Fruit fly (Drosophila melanogaster): ENCODE results near the gene Hinfp.
A peak's percentile ranks its signal among the peaks of the same experiment; 100 is the strongest.

The Hinfp gene

DNA sequence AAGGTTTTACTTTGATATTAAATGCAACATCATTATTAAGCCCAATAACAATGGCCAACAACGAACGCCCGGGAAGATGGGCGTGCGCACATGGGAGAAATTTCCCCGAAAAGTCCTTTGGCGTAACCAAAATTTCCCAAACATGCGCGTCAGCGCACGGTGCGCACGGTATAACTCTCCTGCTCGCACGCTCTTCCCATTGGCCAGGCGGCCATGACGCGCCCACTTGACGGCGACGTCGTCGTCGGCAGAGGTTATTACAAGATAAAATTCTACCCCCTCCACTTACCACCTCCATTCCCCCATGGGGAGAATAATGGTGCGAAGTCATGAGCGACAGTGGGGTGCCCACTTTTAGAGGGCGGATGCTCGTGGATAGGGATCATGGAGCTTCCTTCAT lies 36.4 kb upstream of the Hinfp start:
- TF ChIP-seq Lpt (GFP tag; optimal IDR thresholded peaks at IDR 0.05) (no peak), cyc (GFP tag; optimal IDR thresholded peaks at IDR 0.05) (no peak), esn (GFP tag; optimal IDR thresholded peaks at IDR 0.05) (no peak), CG4318 (GFP tag; optimal IDR thresholded peaks at IDR 0.05) (no peak)

DNA sequence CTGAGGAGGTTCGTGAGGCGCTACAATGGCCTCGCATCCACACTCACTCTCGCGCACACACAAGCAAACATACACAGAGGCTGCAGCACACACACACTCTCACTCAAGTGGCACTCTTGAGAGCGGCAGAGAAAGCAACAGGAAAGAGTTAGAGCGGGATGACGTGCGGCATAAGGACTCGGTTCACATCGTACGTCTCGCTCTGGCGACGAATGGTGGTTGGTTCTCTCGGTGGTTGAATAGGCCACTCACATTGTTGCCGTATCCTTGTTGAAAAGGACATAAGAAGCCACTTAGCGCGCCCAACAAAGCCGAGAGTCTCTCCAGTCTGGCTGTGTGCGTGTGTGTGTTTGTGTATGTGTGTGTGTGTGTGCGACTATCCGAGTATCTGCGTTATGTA lies 34.9 kb upstream of the Hinfp start:
- no peak for TF ChIP-seq Hr38 (GFP tag; optimal IDR thresholded peaks at IDR 0.05)
- TF ChIP-seq CG10631 (GFP tag; optimal IDR thresholded peaks at IDR 0.05) = no peak
- TF ChIP-seq Ets96B (tag; optimal IDR thresholded peaks at IDR 0.05) = no peak
- no peak for TF ChIP-seq CG1621 (tag; optimal IDR thresholded peaks at IDR 0.05)
- no peak for TF ChIP-seq CG6808 (GFP tag; optimal IDR thresholded peaks at IDR 0.05)
- TF ChIP-seq CG9139 (GFP tag; optimal IDR thresholded peaks at IDR 0.05) = no peak
- TF ChIP-seq CG8632 (GFP tag; optimal IDR thresholded peaks at IDR 0.05) = no peak
- no peak for TF ChIP-seq acj6 (GFP tag; optimal IDR thresholded peaks at IDR 0.05)
- TF ChIP-seq Sox102F (GFP tag; optimal IDR thresholded peaks at IDR 0.05) = no peak

dm6 chrX:592588-593288 lies 32.6 kb upstream of the Hinfp start:
- TF ChIP-seq CG7368 (GFP tag; optimal IDR thresholded peaks at IDR 0.05) = no peak
- TF ChIP-seq CG8119 (GFP tag; IDR thresholded peaks at IDR 0.05) = no peak
- no peak for TF ChIP-seq OdsH (GFP tag; optimal IDR thresholded peaks at IDR 0.05)
- no peak for TF ChIP-seq Eip78C (GFP tag)
- TF ChIP-seq CG6808 (GFP tag; optimal IDR thresholded peaks at IDR 0.05) = no peak
- no peak for TF ChIP-seq CG11902 (GFP tag; optimal IDR thresholded peaks at IDR 0.05)
- TF ChIP-seq net (GFP tag; optimal IDR thresholded peaks at IDR 0.05) = no peak
- no peak for TF ChIP-seq svp (GFP tag)
- no peak for TF ChIP-seq Gug (GFP tag; IDR thresholded peaks at IDR 0.05)
- TF ChIP-seq vri (GFP tag; optimal IDR thresholded peaks at IDR 0.05) = no peak
- no peak for TF ChIP-seq ss (GFP tag; optimal IDR thresholded peaks at IDR 0.05)
- TF ChIP-seq Eip93F (GFP tag; optimal IDR thresholded peaks at IDR 0.05) = no peak
- TF ChIP-seq CG31627 (GFP tag; optimal IDR thresholded peaks at IDR 0.05) = no peak
- TF ChIP-seq CG10669 (GFP tag; optimal IDR thresholded peaks at IDR 0.05) = no peak
- TF ChIP-seq CG11762 (GFP tag; optimal IDR thresholded peaks at IDR 0.05; ENCODE audit: insufficient read depth) = no peak
- TF ChIP-seq CG10631 (GFP tag; optimal IDR thresholded peaks at IDR 0.05) = no peak
- no peak for TF ChIP-seq Met (GFP tag; optimal IDR thresholded peaks at IDR 0.05)
- no peak for TF ChIP-seq CG6276 (GFP tag; optimal IDR thresholded peaks at IDR 0.05)
- TF ChIP-seq pdm3 (GFP tag; optimal IDR thresholded peaks at IDR 0.05) = no peak

- TF ChIP-seq OdsH (GFP tag; optimal IDR thresholded peaks at IDR 0.05) (no peak), acj6 (GFP tag; optimal IDR thresholded peaks at IDR 0.05) (no peak), Sox14 (GFP tag; optimal IDR thresholded peaks at IDR 0.05) (no peak), Eip75B (GFP tag; optimal IDR thresholded peaks at IDR 0.05) (no peak), CG31627 (GFP tag; optimal IDR thresholded peaks at IDR 0.05) (no peak), CG6854 (GFP tag; optimal IDR thresholded peaks at IDR 0.05) (no peak), pdm3 (GFP tag; optimal IDR thresholded peaks at IDR 0.05) (no peak), CG7368 (GFP tag; optimal IDR thresholded peaks at IDR 0.05) (no peak)
Measured at dm6 chrX:597057-597456, 28.3 kb upstream of the Hinfp start.

dm6 chrX:598322-599057 lies 26.9 kb upstream of the Hinfp start:
- TF ChIP-seq vri (GFP tag; optimal IDR thresholded peaks at IDR 0.05) (peak; percentile 94), Smox (GFP tag; optimal IDR thresholded peaks at IDR 0.05) (no peak), CG6163 (GFP tag; IDR thresholded peaks at IDR 0.05) (0 out of 3 replicates have a peak, but pooled peaks have one; percentile 16)

All from whole organism, prepupa.